Worm (Caenorhabditis elegans) whole organism, young adult: Measurements from ENCODE around the gene tpa-1.

Source experiments
- F22D6.2 ChIP-seq: sonication (generic microtip); optimal IDR thresholded peaks from 2 replicates; lab custom pipeline; 2016; ENCODE audit warnings: mild to moderate bottlenecking, missing genetic modification characterization, missing compliant biosample characterization
- F37B4.10 ChIP-seq: fragments of 200-800 bp; sonication (Bioruptor generic); IDR thresholded peaks from 2 replicates; pipeline ENCODE4 v1.3.6; 2022; ENCODE audit warnings: missing genetic modification characterization, missing compliant biosample characterization
- Y79H2A.3 ChIP-seq: fragments of 200-800 bp; sonication (Bioruptor generic); conservative IDR thresholded peaks from 2 replicates; pipeline ENCODE4 v1.3.6; 2022; ENCODE audit warnings: missing genetic modification reagents, missing genetic modification characterization, missing compliant biosample characterization
- cebp-2 ChIP-seq: fragments of 200-800 bp; sonication (Bioruptor generic); IDR thresholded peaks from 2 replicates; pipeline ENCODE4 v1.3.6; 2022; ENCODE audit warnings: missing genetic modification characterization, missing compliant biosample characterization
- pha-4 ChIP-seq: fragments of 150-350 bp; sonication (generic microtip); optimal IDR thresholded peaks from 2 replicates; lab custom pipeline; 2014; ENCODE audit warnings: missing biosample characterization, missing genetic modification reagents, missing genetic modification characterization
- snpc-4 ChIP-seq, 5 experiments: fragments of 150-350 bp in 1 of 5; sonication (generic microtip) in 4 of 5; optimal IDR thresholded peaks; 2 replicates each; lab custom pipeline; 2014 to 2018; ENCODE audit warnings: missing genetic modification characterization in 5 of 5, missing biosample characterization in 3 of 5, antibody characterized with exemption in 2 of 5, mild to moderate bottlenecking in 2 of 5, missing compliant biosample characterization in 2 of 5, missing genotype in 2 of 5, moderate library complexity in 2 of 5, missing genetic modification reagents in 1 of 5
- ztf-22 ChIP-seq: fragments of 200-800 bp; sonication (Bioruptor generic); optimal IDR thresholded peaks from 2 replicates; lab custom pipeline; 2018; ENCODE audit warnings: mild to moderate bottlenecking, missing genetic modification characterization, moderate library complexity, missing compliant biosample characterization

ce11 chrIV:121607-122006 is 29.8 kb downstream of the tpa-1 start, which contains the start of gene tut-1:
- TF ChIP-seq Y79H2A.3 (no peak), ztf-22 (GFP tag; lab: Kevin White, UChicago) (no peak), snpc-4 (GFP tag; optimal IDR thresholded peaks at IDR 0.05; lab: Kevin White, UChicago) (no peak), snpc-4 (tag; optimal IDR thresholded peaks at IDR 0.05; lab: Kevin White, UChicago) (no peak), F22D6.2 (tag; lab: Kevin White, UChicago) (no peak), cebp-2 (GFP tag; lab: Robert Waterston, UW) (no peak), pha-4 (tag; lab: Kevin White, UChicago) (no peak), F37B4.10 (no peak)
